Fruit fly (Drosophila melanogaster) whole organism, embryonic: Measurements from ENCODE around the gene Traf4.

Experiments
- CG11456 ChIP-seq: fragments of 200-800 bp; sonication (Bioruptor generic); IDR thresholded peaks from 3 replicates; pipeline ENCODE4 v1.3.6; 2022; ENCODE audit warnings: missing biosample characterization, missing genetic modification characterization
- CG13296 ChIP-seq: fragments of 200-800 bp; sonication (Bioruptor generic); optimal IDR thresholded peaks from 3 replicates; lab custom pipeline; 2018; ENCODE audit warnings: missing biosample characterization, mild to moderate bottlenecking, missing genetic modification characterization
- CG15601 ChIP-seq: fragments of 200-800 bp; sonication (Bioruptor generic); optimal IDR thresholded peaks from 3 replicates; lab custom pipeline; 2019; ENCODE audit warnings: missing biosample characterization, mild to moderate bottlenecking, missing genetic modification characterization, moderate library complexity
- CG17568 ChIP-seq: fragments of 200-800 bp; sonication (Bioruptor generic); optimal IDR thresholded peaks from 2 replicates; lab custom pipeline; 2018; ENCODE audit warnings: missing biosample characterization, mild to moderate bottlenecking, missing genetic modification characterization, moderate library complexity
- CG3838 ChIP-seq: fragments of 200-800 bp; sonication (Bioruptor generic); optimal IDR thresholded peaks from 3 replicates; lab custom pipeline; 2016; ENCODE audit warnings: missing biosample characterization, missing genetic modification characterization
- Drgx ChIP-seq: fragments of 200-800 bp; sonication (Bioruptor generic); IDR thresholded peaks from 2 replicates; pipeline ENCODE4 v1.3.6; 2022; ENCODE audit warnings: missing biosample characterization, missing genetic modification characterization
- Lim3 ChIP-seq: fragments of 200-800 bp; sonication (Bioruptor generic); IDR thresholded peaks from 2 replicates; pipeline ENCODE4 v1.3.6; 2022; ENCODE audit warnings: missing biosample characterization, missing genetic modification characterization
- croc ChIP-seq: fragments of 200-800 bp; sonication (Bioruptor generic); conservative IDR thresholded peaks from 3 replicates; pipeline ENCODE4 v1.3.6; 2022; ENCODE audit warnings: missing biosample characterization, missing genetic modification characterization
- lmd ChIP-seq: fragments of 200-800 bp; sonication (Bioruptor generic); IDR thresholded peaks from 2 replicates; pipeline ENCODE4 v1.3.6; 2022; ENCODE audit warnings: missing biosample characterization, missing genetic modification characterization
- lov ChIP-seq, 2 experiments: fragments of 200-800 bp in 1 of 2; fragments of >200 bp in 1 of 2; sonication (Bioruptor generic) in 1 of 2; IDR thresholded peaks in 1 of 2; optimal IDR thresholded peaks in 1 of 2; 2 replicates in 1 of 2; 3 replicates in 1 of 2; pipeline versions ENCODE4 v1.3.6 to Lab custom; 2017 to 2022; ENCODE audit warnings: missing biosample characterization in 1 of 2, missing genetic modification characterization in 1 of 2
- mirr ChIP-seq: fragments of 200-800 bp; sonication (Bioruptor generic); optimal IDR thresholded peaks from 3 replicates; lab custom pipeline; 2018; ENCODE audit warnings: missing biosample characterization, mild to moderate bottlenecking, missing genetic modification characterization
- zen ChIP-seq: fragments of 200-800 bp; sonication (Bioruptor generic); optimal IDR thresholded peaks from 3 replicates; lab custom pipeline; 2018; ENCODE audit warnings: missing biosample characterization, mild to moderate bottlenecking, missing genetic modification characterization, moderate library complexity

- TF ChIP-seq Drgx (GFP tag; lab: Robert Waterston, UW) = no peak
- no peak for TF ChIP-seq lov (optimal IDR thresholded peaks at IDR 0.05; lab: Kevin White, UChicago)
- no peak for TF ChIP-seq lov (GFP tag; IDR thresholded peaks at IDR 0.05; lab: Robert Waterston, UW)
- TF ChIP-seq CG3838 (GFP tag; lab: Kevin White, UChicago) = no peak
- TF ChIP-seq mirr = no peak
- no peak for TF ChIP-seq croc (GFP tag; lab: Robert Waterston, UW)
- no peak for TF ChIP-seq CG13296 (GFP tag; lab: Kevin White, UChicago)
- TF ChIP-seq CG11456 (GFP tag; lab: Robert Waterston, UW) = no peak
- TF ChIP-seq CG15601 = no peak
- no peak for TF ChIP-seq CG17568 (GFP tag; lab: Kevin White, UChicago)
- no peak for TF ChIP-seq Lim3
- TF ChIP-seq zen (tag; lab: Kevin White, UChicago) = no peak
- no peak for TF ChIP-seq lmd
These were observed 4.1 kb downstream of the Traf4 start for dm6 chr2L:4365792-4366326.
